Fruit fly (Drosophila melanogaster) whole organism, embryonic: Measurements from ENCODE around the gene Rh4.
A peak's percentile ranks its signal among the peaks of the same experiment; 100 is the strongest.

Experiments used
- Abd-B ChIP-seq: fragments of 200-800 bp; sonication (Bioruptor generic); optimal IDR thresholded peaks from 2 replicates; lab custom pipeline; 2018; ENCODE audit warnings: missing biosample characterization, mild to moderate bottlenecking, missing genetic modification characterization, moderate library complexity
- Atf-2 ChIP-seq: fragments of 200-800 bp; sonication (Bioruptor generic); optimal IDR thresholded peaks from 2 replicates; lab custom pipeline; 2016; ENCODE audit warnings: missing biosample characterization, missing genetic modification characterization
- Atf6 ChIP-seq: fragments of 200-800 bp; sonication (Bioruptor generic); IDR thresholded peaks from 2 replicates; pipeline ENCODE4 v1.3.6; 2022; ENCODE audit warnings: missing biosample characterization, missing genetic modification characterization
- Bgb ChIP-seq: fragments of 200-800 bp; sonication (Bioruptor generic); IDR thresholded peaks from 2 replicates; pipeline ENCODE4 v1.3.6; 2022; ENCODE audit warnings: missing biosample characterization, missing genetic modification characterization; ENCODE audit not compliant: partially characterized antibody
- CG11695 ChIP-seq: fragments of 200-800 bp; sonication (Bioruptor generic); IDR thresholded peaks from 3 replicates; pipeline ENCODE4 v1.3.6; 2022; ENCODE audit warnings: missing biosample characterization, missing genetic modification characterization
- CG13424 ChIP-seq: fragments of 200-800 bp; sonication (Bioruptor generic); optimal IDR thresholded peaks from 2 replicates; lab custom pipeline; 2019; ENCODE audit warnings: missing biosample characterization, mild to moderate bottlenecking, missing genetic modification characterization, moderate library complexity
- CG14014 ChIP-seq: fragments of 200-800 bp; sonication (Bioruptor generic); IDR thresholded peaks from 2 replicates; pipeline ENCODE4 v1.3.6; 2022; ENCODE audit warnings: missing biosample characterization, missing genetic modification characterization
- CG16815 ChIP-seq: fragments of 200-800 bp; sonication (Bioruptor generic); optimal IDR thresholded peaks from 3 replicates; lab custom pipeline; 2017; ENCODE audit warnings: missing biosample characterization, mild to moderate bottlenecking, missing genetic modification characterization
- CG17829 ChIP-seq: fragments of 200-800 bp; optimal IDR thresholded peaks from 2 replicates; lab custom pipeline; 2019; ENCODE audit warnings: missing biosample characterization, mild to moderate bottlenecking, missing genetic modification characterization, moderate library complexity
- CG1792 ChIP-seq: fragments of 200-800 bp; sonication (Bioruptor generic); optimal IDR thresholded peaks from 2 replicates; lab custom pipeline; 2016; ENCODE audit warnings: missing biosample characterization, missing genetic modification characterization
- CG32532 ChIP-seq: fragments of 200-800 bp; sonication (Bioruptor generic); IDR thresholded peaks from 2 replicates; pipeline ENCODE4 v1.3.6; 2022; ENCODE audit warnings: missing biosample characterization, missing genetic modification characterization
- CG32772 ChIP-seq: fragments of 200-800 bp; sonication (Bioruptor generic); IDR thresholded peaks from 2 replicates; pipeline ENCODE4 v1.3.6; 2022; ENCODE audit warnings: missing biosample characterization, missing genetic modification characterization
- CG4854 ChIP-seq: fragments of 200-800 bp; sonication (Bioruptor generic); optimal IDR thresholded peaks from 2 replicates; lab custom pipeline; 2016; ENCODE audit warnings: missing biosample characterization, missing genetic modification characterization, inconsistent platforms
- CG6175 ChIP-seq: fragments of 200-800 bp; sonication (Bioruptor generic); IDR thresholded peaks from 3 replicates; pipeline ENCODE4 v1.3.6; 2022; ENCODE audit warnings: missing biosample characterization, missing genetic modification characterization
- CG7372 ChIP-seq: fragments of 200-800 bp; sonication (Bioruptor generic); IDR thresholded peaks from 2 replicates; pipeline ENCODE4 v1.3.6; 2022; ENCODE audit warnings: missing biosample characterization, missing genetic modification characterization
- CG7928 ChIP-seq: fragments of 200-800 bp; sonication (Bioruptor generic); optimal IDR thresholded peaks from 2 replicates; lab custom pipeline; 2017; ENCODE audit warnings: missing biosample characterization, mild to moderate bottlenecking, missing genetic modification characterization
- CG8281 ChIP-seq: fragments of 200-800 bp; sonication (Bioruptor generic); optimal IDR thresholded peaks from 2 replicates; lab custom pipeline; 2018; ENCODE audit warnings: missing biosample characterization, mild to moderate bottlenecking, missing genetic modification characterization, moderate library complexity
- CG8478 ChIP-seq: fragments of >200 bp; optimal IDR thresholded peaks from 2 replicates; lab custom pipeline; 2018
- Dek ChIP-seq: fragments of 200-800 bp; sonication (Bioruptor generic); optimal IDR thresholded peaks from 3 replicates; lab custom pipeline; 2019; ENCODE audit warnings: missing biosample characterization, mild to moderate bottlenecking, missing genetic modification characterization, moderate library complexity
- Dll ChIP-seq: fragments of 200-800 bp; sonication (Bioruptor generic); IDR thresholded peaks from 4 replicates; pipeline ENCODE4 v1.3.6; 2022; ENCODE audit warnings: missing biosample characterization, missing genetic modification characterization; ENCODE audit not compliant: partially characterized antibody
- E2f2 ChIP-seq: fragments of 200-800 bp; sonication (Bioruptor generic); IDR thresholded peaks from 2 replicates; pipeline ENCODE4 v1.3.6; 2022; ENCODE audit warnings: missing biosample characterization, missing genetic modification characterization
- ERR ChIP-seq: fragments of 200-800 bp; sonication (Bioruptor generic); optimal IDR thresholded peaks from 2 replicates; lab custom pipeline; 2016; ENCODE audit warnings: missing biosample characterization, missing genetic modification characterization
- Gug ChIP-seq: fragments of 200-800 bp; sonication (Bioruptor generic); IDR thresholded peaks from 4 replicates; pipeline ENCODE4 v1.3.6; 2022; ENCODE audit warnings: missing biosample characterization, missing genetic modification characterization
- HLH3B ChIP-seq: fragments of 200-800 bp; sonication (Bioruptor generic); IDR thresholded peaks from 2 replicates; pipeline ENCODE4 v1.3.6; 2022; ENCODE audit warnings: missing biosample characterization, missing genetic modification characterization
- Hr3 ChIP-seq: fragments of 200-800 bp; sonication (Bioruptor generic); optimal IDR thresholded peaks from 3 replicates; lab custom pipeline; 2016; ENCODE audit warnings: missing biosample characterization, missing genetic modification characterization
- Oli ChIP-seq: fragments of 200-800 bp; sonication (Bioruptor generic); optimal IDR thresholded peaks from 2 replicates; lab custom pipeline; 2018; ENCODE audit warnings: missing biosample characterization, mild to moderate bottlenecking, missing genetic modification characterization, moderate library complexity
- Ptx1 ChIP-seq: fragments of 200-800 bp; sonication (Bioruptor generic); IDR thresholded peaks from 2 replicates; pipeline ENCODE4 v1.3.6; 2022; ENCODE audit warnings: missing biosample characterization, missing genetic modification characterization
- Side ChIP-seq: fragments of 200-800 bp; sonication (Bioruptor generic); optimal IDR thresholded peaks from 2 replicates; lab custom pipeline; 2016; ENCODE audit warnings: missing biosample characterization, missing genetic modification characterization
- Sry-δ ChIP-seq: fragments of 200-800 bp; sonication (Bioruptor generic); optimal IDR thresholded peaks from 2 replicates; lab custom pipeline; 2016; ENCODE audit warnings: missing biosample characterization, missing genetic modification characterization
- ato ChIP-seq: fragments of 200-800 bp; sonication (Bioruptor generic); IDR thresholded peaks from 2 replicates; pipeline ENCODE4 v1.3.6; 2022; ENCODE audit warnings: missing biosample characterization, missing genetic modification characterization; ENCODE audit not compliant: partially characterized antibody
- caup ChIP-seq: fragments of 200-800 bp; sonication (Bioruptor generic); optimal IDR thresholded peaks from 3 replicates; lab custom pipeline; 2017; ENCODE audit warnings: missing biosample characterization, mild to moderate bottlenecking, missing genetic modification characterization, moderate library complexity; ENCODE audit not compliant: severe bottlenecking
- croc ChIP-seq: fragments of 200-800 bp; sonication (Bioruptor generic); conservative IDR thresholded peaks from 3 replicates; pipeline ENCODE4 v1.3.6; 2022; ENCODE audit warnings: missing biosample characterization, missing genetic modification characterization
- crp ChIP-seq, 2 experiments: fragments of 200-800 bp; sonication (Bioruptor generic); optimal IDR thresholded peaks; 2 replicates in 1 of 2; 3 replicates in 1 of 2; lab custom pipeline; 2017; ENCODE audit warnings: missing biosample characterization in 2 of 2, missing genetic modification characterization in 2 of 2, mild to moderate bottlenecking in 1 of 2, moderate library complexity in 1 of 2
- danr ChIP-seq: fragments of 200-800 bp; sonication (Bioruptor generic); IDR thresholded peaks from 2 replicates; pipeline ENCODE4 v1.3.6; 2022; ENCODE audit warnings: missing biosample characterization, missing genetic modification characterization
- ftz-f1 ChIP-seq: fragments of 200-800 bp; sonication (Bioruptor generic); optimal IDR thresholded peaks from 2 replicates; lab custom pipeline; 2016; ENCODE audit warnings: missing biosample characterization, missing genetic modification characterization
- gcm ChIP-seq: fragments of 200-800 bp; sonication (Bioruptor generic); optimal IDR thresholded peaks from 2 replicates; lab custom pipeline; 2019; ENCODE audit warnings: missing biosample characterization, mild to moderate bottlenecking, missing genetic modification characterization, moderate library complexity
- grau ChIP-seq: fragments of 200-800 bp; optimal IDR thresholded peaks from 3 replicates; lab custom pipeline; 2019; ENCODE audit warnings: missing biosample characterization, mild to moderate bottlenecking, missing genetic modification characterization, moderate library complexity
- ham ChIP-seq: fragments of 200-800 bp; sonication (Bioruptor generic); IDR thresholded peaks from 2 replicates; pipeline ENCODE4 v1.3.6; 2022; ENCODE audit warnings: missing biosample characterization, missing genetic modification characterization
- maf-S ChIP-seq: fragments of 200-800 bp; sonication (Bioruptor generic); optimal IDR thresholded peaks from 2 replicates; lab custom pipeline; 2016; ENCODE audit warnings: missing biosample characterization, missing genetic modification characterization
- odd ChIP-seq: fragments of 200-800 bp; sonication (Bioruptor generic); optimal IDR thresholded peaks from 2 replicates; lab custom pipeline; 2017; ENCODE audit warnings: missing biosample characterization, mild to moderate bottlenecking, missing genetic modification characterization
- pan ChIP-seq, 4 experiments: fragments of >200 bp in 3 of 4; fragments of 200-800 bp in 1 of 4; sonication (Bioruptor generic) in 1 of 4; optimal IDR thresholded peaks in 3 of 4; IDR thresholded peaks in 1 of 4; 2 replicates each; pipeline versions ENCODE4 v1.3.6 to Lab custom; 2017 to 2022; ENCODE audit warnings: missing biosample characterization in 2 of 4, missing genetic modification characterization in 2 of 4, mixed read lengths in 1 of 4
- pita ChIP-seq: fragments of 200-800 bp; sonication (Bioruptor generic); optimal IDR thresholded peaks from 2 replicates; lab custom pipeline; 2017; ENCODE audit warnings: missing biosample characterization, mild to moderate bottlenecking, missing genetic modification characterization
- pnt ChIP-seq: fragments of 200-800 bp; sonication (Bioruptor generic); optimal IDR thresholded peaks from 3 replicates; lab custom pipeline; 2016; ENCODE audit warnings: missing biosample characterization, missing genetic modification characterization
- row ChIP-seq: fragments of 200-800 bp; sonication (Bioruptor generic); IDR thresholded peaks from 3 replicates; pipeline ENCODE4 v1.3.6; 2022; ENCODE audit warnings: missing biosample characterization, missing genetic modification characterization
- scrt ChIP-seq: fragments of 200-800 bp; sonication (Bioruptor generic); optimal IDR thresholded peaks from 2 replicates; lab custom pipeline; 2018; ENCODE audit warnings: missing biosample characterization, mild to moderate bottlenecking, missing genetic modification characterization, moderate library complexity
- shn ChIP-seq: fragments of 200-800 bp; sonication (Bioruptor generic); optimal IDR thresholded peaks from 3 replicates; lab custom pipeline; 2016; ENCODE audit warnings: missing biosample characterization, missing genetic modification characterization
- stc ChIP-seq: fragments of 200-800 bp; sonication (Bioruptor generic); IDR thresholded peaks from 2 replicates; pipeline ENCODE4 v1.3.6; 2022; ENCODE audit warnings: missing biosample characterization, missing genetic modification characterization
- zen ChIP-seq: fragments of 200-800 bp; sonication (Bioruptor generic); optimal IDR thresholded peaks from 3 replicates; lab custom pipeline; 2018; ENCODE audit warnings: missing biosample characterization, mild to moderate bottlenecking, missing genetic modification characterization, moderate library complexity
- zf30C ChIP-seq: fragments of 200-800 bp; sonication (Bioruptor generic); optimal IDR thresholded peaks from 3 replicates; lab custom pipeline; 2018; ENCODE audit warnings: missing biosample characterization, mild to moderate bottlenecking, missing genetic modification characterization

Rh4 gene

dm6 chr3L:16872487-16872955, 10.2 kb upstream of the Rh4 start:
- TF ChIP-seq CG7372 (GFP tag; lab: Robert Waterston, UW) (0 out of 2 replicates have a peak, but pooled peaks have one; percentile 30), stc (GFP tag; lab: Robert Waterston, UW) (peak; percentile 53; the same call in 1 of the 2 replicates), caup (peak; percentile 58), shn (no peak), CG8281 (tag; lab: Kevin White, UChicago) (peak; percentile 61), Oli (tag; lab: Kevin White, UChicago) (peak; percentile 88), odd (peak; percentile 76), CG8478 (lab: Kevin White, UChicago) (no peak), Side (GFP tag; lab: Kevin White, UChicago) (peak; percentile 57), row (GFP tag; lab: Robert Waterston, UW) (peak; percentile 74), Dek (tag; lab: Kevin White, UChicago) (peak; percentile 63), ERR (GFP tag; lab: Kevin White, UChicago) (no peak), Abd-B (GFP tag; lab: Kevin White, UChicago) (peak; percentile 51), crp (GFP tag; optimal IDR thresholded peaks at IDR 0.05; lab: Kevin White, UChicago) (peak in 1 of 2 experiments; percentile 35), croc (GFP tag; lab: Robert Waterston, UW) (peak; percentile 31; the same call in 2 of the 3 replicates), ato (GFP tag; lab: Robert Waterston, UW) (no peak), CG32532 (GFP tag; lab: Robert Waterston, UW) (peak; percentile 54; the same call in 1 of the 2 replicates), Hr3 (GFP tag; lab: Kevin White, UChicago) (peak; percentile 48), grau (tag; lab: Kevin White, UChicago) (peak; percentile 81), CG14014 (GFP tag; lab: Robert Waterston, UW) (peak; percentile 17; the same call in 1 of the 2 replicates), pan (optimal IDR thresholded peaks at IDR 0.05; lab: Kevin White, UChicago) (no peak), pan (GFP tag; optimal IDR thresholded peaks at IDR 0.05 in 1 of 2, IDR thresholded peaks at IDR 0.05 in 1 of 2) (peak in 1 of 2 experiments; percentile 27), CG7928 (GFP tag; lab: Kevin White, UChicago) (peak; percentile 28), Atf-2 (GFP tag; lab: Kevin White, UChicago) (peak; percentile 36), Ptx1 (GFP tag; lab: Robert Waterston, UW) (peak; percentile 74), danr (GFP tag; lab: Robert Waterston, UW) (no peak), CG1792 (GFP tag; lab: Kevin White, UChicago) (peak; percentile 32), zf30C (no peak), Atf6 (no peak; the same call in 1 of the 2 replicates), pita (no peak), CG16815 (GFP tag; lab: Kevin White, UChicago) (peak; percentile 41), maf-S (peak; percentile 52), CG6175 (GFP tag; lab: Robert Waterston, UW) (0 out of 3 replicates have a peak, but pooled peaks have one; percentile 7), Sry-δ (GFP tag; lab: Kevin White, UChicago) (peak; percentile 41), gcm (GFP tag; lab: Kevin White, UChicago) (peak; percentile 67), Bgb (GFP tag; lab: Robert Waterston, UW) (no peak), ham (GFP tag; lab: Robert Waterston, UW) (no peak), ftz-f1 (GFP tag; lab: Kevin White, UChicago) (no peak), pnt (peak; percentile 18), CG17829 (tag; lab: Kevin White, UChicago) (peak; percentile 46), HLH3B (GFP tag; lab: Robert Waterston, UW) (peak; percentile 38; the same call in 1 of the 2 replicates), zen (tag; lab: Kevin White, UChicago) (peak; percentile 30), CG13424 (tag; lab: Kevin White, UChicago) (peak; percentile 80), scrt (peak; percentile 54), E2f2 (GFP tag; lab: Robert Waterston, UW) (0 out of 2 replicates have a peak, but pooled peaks have one; percentile 39), CG32772 (no peak), Dll (GFP tag; lab: Robert Waterston, UW) (no peak), CG11695 (GFP tag; lab: Robert Waterston, UW) (peak; percentile 71), Gug (peak; percentile 8; the same call in 1 of the 4 replicates), CG4854 (peak; percentile 29)
